Fruit fly (Drosophila melanogaster) Kc167 (cell line): ENCODE measurements around the gene Tpi.

Experiments used
- Myc ChIP-seq: fragments of >200 bp; optimal IDR thresholded peaks from 2 replicates; lab custom pipeline; 2017; ENCODE audit warnings: missing external identifiers
- Sin3A ChIP-seq: fragments of >200 bp; optimal IDR thresholded peaks from 2 replicates; lab custom pipeline; 2018; ENCODE audit warnings: missing external identifiers
- h ChIP-seq: fragments of >200 bp; optimal IDR thresholded peaks from 3 replicates; lab custom pipeline; 2018; ENCODE audit warnings: missing external identifiers
- insv ChIP-seq: fragments of >200 bp; optimal IDR thresholded peaks from 3 replicates; lab custom pipeline; 2018; ENCODE audit warnings: missing external identifiers
- psq ChIP-seq: fragments of >200 bp; optimal IDR thresholded peaks from 2 replicates; lab custom pipeline; 2017; ENCODE audit warnings: missing external identifiers
- ttk ChIP-seq: sonication (Bioruptor generic); optimal IDR thresholded peaks from 2 replicates; lab custom pipeline; 2017; ENCODE audit warnings: missing external identifiers

Tpi gene

DNA sequence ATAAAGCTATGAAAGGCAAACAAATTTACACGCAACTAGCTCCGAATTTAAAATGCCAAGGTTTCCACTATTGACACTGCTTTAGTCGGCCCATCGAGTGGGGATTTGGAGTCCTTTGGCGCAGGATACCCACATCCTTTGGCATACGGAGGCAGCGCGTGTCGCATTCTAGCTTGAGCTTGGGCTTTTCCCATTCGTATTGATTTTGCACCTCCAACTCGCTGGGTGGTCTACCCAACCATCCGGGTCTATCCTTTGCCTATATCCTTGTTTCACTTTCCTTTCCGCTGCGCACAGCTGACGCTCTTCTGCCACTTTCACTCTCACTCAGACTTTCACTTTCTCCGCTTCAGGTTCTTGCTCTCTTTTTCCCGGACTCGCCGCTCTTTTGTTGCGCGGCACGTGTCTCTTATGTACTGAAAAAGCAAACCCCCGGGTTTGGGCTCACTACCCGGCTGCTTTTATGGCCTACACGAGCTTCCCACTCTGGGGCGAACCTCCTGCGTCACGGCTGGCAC is 20.1 kb downstream of the Tpi start:
- TF ChIP-seq ttk, result no peak
- no peak for TF ChIP-seq h (lab: Kevin White, UChicago)
- TF ChIP-seq insv (lab: Kevin White, UChicago), result no peak
- no peak for TF ChIP-seq Sin3A (lab: Kevin White, UChicago)
- TF ChIP-seq psq (lab: Kevin White, UChicago), result no peak
- TF ChIP-seq Myc, result no peak

DNA sequence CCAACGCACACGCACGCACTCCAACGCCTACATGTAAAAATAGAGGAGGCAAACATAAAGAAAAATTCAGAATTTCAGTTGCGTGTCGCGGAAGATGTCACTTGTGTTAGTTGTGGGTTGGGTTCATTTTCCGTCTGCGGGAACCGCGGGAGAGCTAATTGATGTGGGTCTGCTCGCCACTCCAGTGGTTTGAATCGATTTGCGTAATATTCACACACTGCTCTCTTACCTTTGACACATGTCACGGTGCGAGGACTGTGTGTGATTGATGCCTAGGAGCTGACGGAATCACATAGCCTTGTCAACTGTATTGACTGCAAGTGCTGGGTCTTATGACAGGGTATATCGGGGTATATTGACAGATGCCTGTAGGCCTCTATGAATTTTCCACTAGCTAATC is 23.4 kb downstream of the Tpi start:
- no peak for TF ChIP-seq Sin3A (lab: Kevin White, UChicago)
- no peak for TF ChIP-seq h (lab: Kevin White, UChicago)
- no peak for TF ChIP-seq Myc
- no peak for TF ChIP-seq insv (lab: Kevin White, UChicago)
- no peak for TF ChIP-seq psq (lab: Kevin White, UChicago)
- no peak for TF ChIP-seq ttk

DNA sequence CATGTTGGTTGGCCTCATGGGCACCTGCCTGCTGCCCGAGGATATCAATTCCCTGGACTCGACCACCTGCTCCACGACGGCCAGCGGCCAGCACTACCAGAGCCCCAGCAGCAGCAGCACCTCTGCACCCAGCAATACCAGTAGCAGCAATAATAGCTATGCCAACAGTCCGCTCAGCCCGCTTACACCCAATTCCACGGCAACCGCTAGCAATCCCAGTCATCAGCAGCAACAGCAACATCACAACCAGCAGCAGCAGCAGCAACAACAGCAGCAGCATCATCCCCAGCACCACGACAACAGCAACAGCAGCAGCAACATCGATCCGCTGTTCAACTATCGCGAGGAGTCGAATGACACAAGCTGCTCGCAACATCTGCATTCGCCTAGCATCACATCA is 25.0 kb downstream of the Tpi start:
- TF ChIP-seq h (lab: Kevin White, UChicago) (no peak), Sin3A (lab: Kevin White, UChicago) (no peak), insv (lab: Kevin White, UChicago) (no peak), psq (lab: Kevin White, UChicago) (no peak), Myc (no peak), ttk (no peak)

DNA sequence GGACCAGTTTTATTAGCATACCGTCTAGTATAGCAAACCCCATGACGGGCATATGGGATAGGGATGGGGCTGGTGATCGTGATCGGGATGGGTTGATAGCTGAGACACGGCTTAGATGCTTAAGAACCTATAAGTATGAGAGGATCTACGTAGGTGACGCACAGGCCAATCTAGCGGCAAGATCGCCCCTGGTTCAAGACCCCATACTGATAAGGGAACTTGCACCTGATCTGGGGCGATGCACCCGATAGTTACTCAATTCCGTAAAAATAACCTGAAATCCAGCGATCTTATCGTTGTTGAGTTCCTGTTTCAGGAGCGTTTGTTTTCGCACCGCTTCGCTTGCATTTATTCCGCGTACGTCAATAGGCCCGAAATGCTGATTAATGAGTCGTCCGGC is 25.8 kb downstream of the Tpi start:
- TF ChIP-seq Sin3A (lab: Kevin White, UChicago), result no peak

DNA sequence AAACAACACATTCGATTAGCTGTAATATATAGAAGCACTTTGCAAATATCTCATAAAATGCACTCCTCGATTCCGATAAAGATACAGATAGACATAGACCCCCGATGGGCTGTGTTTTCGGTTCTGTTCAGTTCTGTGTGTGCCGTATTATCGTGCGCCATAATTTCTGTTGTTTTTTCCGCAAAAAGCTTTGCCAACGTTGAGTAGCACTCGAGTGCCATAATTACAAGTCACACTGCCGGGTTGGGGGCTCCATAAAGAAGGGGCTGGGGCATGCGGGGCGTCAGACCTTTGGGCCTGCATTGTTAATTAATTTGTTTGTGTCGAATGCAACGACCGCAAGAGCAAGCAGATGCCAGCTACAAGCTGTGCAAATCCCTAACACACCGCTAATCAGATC is 26.7 kb downstream of the Tpi start:
- no peak for TF ChIP-seq ttk
- TF ChIP-seq Myc, result no peak
- no peak for TF ChIP-seq Sin3A (lab: Kevin White, UChicago)
- TF ChIP-seq insv (lab: Kevin White, UChicago), result no peak
- TF ChIP-seq psq (lab: Kevin White, UChicago), result no peak
- TF ChIP-seq h (lab: Kevin White, UChicago), result no peak

DNA sequence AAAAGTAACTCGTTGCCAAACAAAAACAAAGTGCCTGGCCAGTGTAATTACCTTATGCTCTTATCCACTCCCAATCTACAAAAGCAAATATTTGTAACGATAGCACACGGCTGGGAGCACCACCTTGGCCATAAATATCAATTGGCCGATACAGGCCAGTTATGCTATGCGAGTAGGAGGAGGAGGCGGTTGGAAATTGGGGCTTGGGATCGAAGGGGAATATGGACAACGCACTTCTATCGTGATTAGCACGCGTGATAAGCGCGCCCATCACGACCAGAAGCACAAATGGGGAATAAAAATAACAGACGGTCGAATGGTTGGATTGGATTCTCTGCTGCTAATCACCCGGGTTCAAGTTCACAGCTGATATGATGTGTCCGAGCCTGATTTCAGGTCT is 27.8 kb downstream of the Tpi start:
- TF ChIP-seq Myc (no peak), h (lab: Kevin White, UChicago) (no peak), ttk (no peak), psq (lab: Kevin White, UChicago) (no peak)

DNA sequence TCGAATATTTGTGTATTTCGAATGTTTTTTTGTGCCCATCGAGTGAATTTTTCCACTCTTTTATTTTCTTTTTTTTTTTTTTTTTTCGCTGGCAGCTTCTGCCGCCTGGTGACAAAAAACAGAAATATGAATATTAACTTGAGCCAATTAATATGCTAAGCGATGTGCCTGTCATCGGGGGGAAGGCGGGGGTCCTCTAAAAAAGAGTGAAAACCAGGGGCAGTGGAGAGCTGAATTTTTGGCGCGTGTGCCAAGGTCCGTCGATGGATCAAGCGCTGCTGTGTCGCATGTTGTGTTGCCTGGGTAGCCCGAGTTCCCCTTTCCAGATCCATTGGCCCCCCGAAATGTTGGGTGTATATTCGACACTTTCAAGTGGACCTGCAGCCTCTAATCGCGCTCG is 28.6 kb downstream of the Tpi start:
- TF ChIP-seq Sin3A (lab: Kevin White, UChicago), result no peak
- no peak for TF ChIP-seq Myc
- TF ChIP-seq h (lab: Kevin White, UChicago), result no peak
- TF ChIP-seq ttk, result no peak
- TF ChIP-seq psq (lab: Kevin White, UChicago), result no peak
- no peak for TF ChIP-seq insv (lab: Kevin White, UChicago)

DNA sequence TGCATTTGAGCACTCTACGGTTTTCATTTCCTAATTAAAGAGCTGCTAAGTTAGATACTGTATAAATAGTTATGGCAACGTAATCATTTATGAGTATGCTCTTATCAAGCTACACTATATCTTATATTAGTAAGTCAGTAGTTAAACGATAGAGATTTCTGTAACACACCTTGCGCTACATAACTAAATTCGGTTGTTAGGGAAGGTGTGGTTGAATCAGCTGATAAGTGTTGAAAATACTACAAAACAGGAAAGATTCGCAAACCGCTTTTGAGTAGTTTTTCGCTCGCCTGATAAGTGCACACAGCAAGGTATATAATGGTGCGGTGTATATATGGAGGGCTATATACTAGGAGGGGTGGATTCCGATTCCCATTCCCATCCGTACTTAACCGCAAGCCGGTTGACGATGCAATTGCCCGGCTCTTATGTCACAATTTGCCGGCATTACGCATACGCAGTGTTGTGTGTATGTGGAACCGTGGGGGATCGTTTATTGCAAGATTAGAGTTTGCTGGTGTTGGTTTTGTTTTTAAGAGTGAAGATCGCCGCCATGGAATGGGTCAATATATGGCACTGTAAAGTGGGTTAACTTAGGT is 29.4 kb downstream of the Tpi start:
- TF ChIP-seq psq (lab: Kevin White, UChicago), result no peak
- TF ChIP-seq ttk, result no peak
- no peak for TF ChIP-seq h (lab: Kevin White, UChicago)
- no peak for TF ChIP-seq Myc
- no peak for TF ChIP-seq insv (lab: Kevin White, UChicago)
- no peak for TF ChIP-seq Sin3A (lab: Kevin White, UChicago)

DNA sequence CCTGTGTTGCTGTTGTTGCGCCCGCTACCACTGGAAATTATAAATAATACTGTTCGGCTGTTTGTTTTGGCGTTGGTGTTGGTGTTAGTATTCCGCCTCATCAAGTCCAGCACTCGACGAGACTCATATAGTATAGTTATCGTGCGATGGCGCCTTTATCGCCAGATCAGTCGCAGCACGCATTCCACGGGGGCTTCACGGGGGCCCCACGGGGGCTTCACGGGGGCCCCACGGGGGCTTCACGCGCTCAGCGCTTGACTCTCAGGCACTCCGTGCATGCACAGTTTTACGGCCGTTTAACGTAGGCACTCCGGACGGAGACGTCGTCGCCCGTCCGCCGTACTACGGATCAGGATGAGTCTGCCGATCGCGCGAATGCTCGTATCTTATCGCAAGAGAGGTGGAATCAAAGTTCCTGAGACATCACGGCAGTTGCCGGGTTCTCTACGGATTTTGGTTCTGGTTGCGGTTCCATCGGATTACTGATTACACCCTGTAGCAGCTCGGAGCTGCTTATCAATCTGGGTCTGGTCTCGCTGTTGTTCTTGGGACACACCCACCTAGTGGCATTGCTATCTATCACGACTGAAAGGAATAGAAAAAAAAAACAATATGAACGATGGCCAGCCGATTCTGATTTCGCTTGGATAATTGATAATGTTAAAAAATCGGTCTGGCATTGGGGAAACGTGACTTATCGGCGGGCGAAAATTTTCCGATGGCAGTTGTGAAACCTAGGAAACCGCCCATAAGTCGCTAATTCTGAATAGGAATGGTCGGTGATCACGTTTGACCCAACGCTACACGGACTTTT is 31.4 kb downstream of the Tpi start:
- TF ChIP-seq Sin3A (lab: Kevin White, UChicago), result no peak
- TF ChIP-seq psq (lab: Kevin White, UChicago), result no peak
- no peak for TF ChIP-seq Myc
- TF ChIP-seq ttk, result no peak
- no peak for TF ChIP-seq h (lab: Kevin White, UChicago)
- no peak for TF ChIP-seq insv (lab: Kevin White, UChicago)

DNA sequence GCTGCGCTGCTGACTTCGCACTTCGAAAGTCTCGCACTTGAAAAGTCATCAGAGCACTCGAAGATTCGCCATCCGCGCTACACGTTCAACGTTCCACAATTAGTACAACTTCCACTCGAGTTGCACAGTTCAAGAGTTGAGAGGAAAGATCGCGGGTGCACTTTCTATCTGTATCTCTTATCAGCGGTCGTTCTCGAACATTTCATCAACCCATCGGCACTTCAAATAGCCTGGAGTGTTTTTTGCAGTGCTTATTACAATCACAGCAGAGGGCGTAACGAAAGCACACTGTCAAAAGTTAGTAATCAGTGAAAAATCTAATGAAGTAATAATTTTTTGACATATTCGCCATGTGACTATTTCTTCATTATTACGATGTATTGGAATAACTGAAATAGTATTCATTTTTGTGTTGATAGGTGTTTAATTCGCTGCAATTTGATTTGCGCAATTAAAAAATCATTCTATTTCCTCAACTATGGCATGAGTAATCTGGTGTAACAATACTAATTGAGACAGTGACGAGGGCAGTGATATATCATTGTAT is 32.9 kb downstream of the Tpi start:
- TF ChIP-seq insv (lab: Kevin White, UChicago) (no peak), Myc (no peak), ttk (no peak), Sin3A (lab: Kevin White, UChicago) (no peak), psq (lab: Kevin White, UChicago) (no peak), h (lab: Kevin White, UChicago) (no peak)

DNA sequence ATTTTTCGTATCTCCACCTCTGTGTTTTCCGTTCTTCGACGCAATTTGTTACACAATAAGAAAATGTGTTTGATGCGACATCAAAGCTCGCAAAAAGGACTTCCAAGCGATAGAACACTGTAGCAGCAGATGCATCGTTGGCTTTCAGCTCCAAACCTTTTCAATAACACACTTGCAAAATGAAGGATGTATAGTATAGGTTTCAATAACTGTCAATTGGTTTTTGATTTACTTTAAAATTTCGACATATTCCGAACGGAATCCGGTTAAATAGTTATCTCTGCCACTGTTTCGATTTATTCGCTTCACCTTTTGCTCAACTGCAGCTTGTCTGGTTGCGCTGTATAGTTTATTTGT is 33.4 kb downstream of the Tpi start:
- no peak for TF ChIP-seq insv (lab: Kevin White, UChicago)
- no peak for TF ChIP-seq Sin3A (lab: Kevin White, UChicago)
- no peak for TF ChIP-seq psq (lab: Kevin White, UChicago)

DNA sequence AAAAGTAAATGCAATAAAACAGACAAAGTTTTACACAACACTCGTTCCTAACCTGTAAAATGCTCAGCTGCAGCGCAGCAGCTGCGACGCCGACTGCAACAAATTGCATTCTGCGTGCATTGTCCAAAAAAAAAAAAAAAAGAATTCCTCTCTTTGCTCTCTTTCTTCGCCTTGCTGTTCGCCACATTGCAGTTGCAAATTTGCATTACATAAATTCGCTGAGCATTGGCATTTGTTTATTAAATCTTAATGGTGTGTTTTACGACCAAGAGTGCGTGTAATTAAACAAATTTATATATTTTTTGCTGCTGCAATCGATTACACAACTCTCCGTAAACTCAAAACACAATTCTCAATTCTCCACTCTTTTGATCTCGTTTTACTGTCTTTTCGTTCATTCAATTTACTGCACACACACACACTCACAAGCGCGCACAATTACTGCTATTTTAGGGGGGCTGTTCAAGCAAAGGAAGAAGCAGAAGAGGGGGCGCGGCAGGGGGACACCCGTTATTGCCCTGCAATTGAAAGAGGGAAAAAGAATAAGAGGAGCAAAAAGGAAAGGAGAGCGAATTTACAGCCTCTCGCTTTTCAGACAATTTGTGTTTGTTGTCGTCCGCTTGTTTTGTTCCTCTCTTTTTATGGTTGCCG is 33.9 kb downstream of the Tpi start:
- no peak for TF ChIP-seq Myc
- TF ChIP-seq ttk, result no peak
- no peak for TF ChIP-seq h (lab: Kevin White, UChicago)
- TF ChIP-seq Sin3A (lab: Kevin White, UChicago), result no peak
- TF ChIP-seq insv (lab: Kevin White, UChicago), result no peak
- no peak for TF ChIP-seq psq (lab: Kevin White, UChicago)
